Worm (Caenorhabditis elegans): ENCODE measurements around the gene F47B8.4.

The F47B8.4 gene

DNA sequence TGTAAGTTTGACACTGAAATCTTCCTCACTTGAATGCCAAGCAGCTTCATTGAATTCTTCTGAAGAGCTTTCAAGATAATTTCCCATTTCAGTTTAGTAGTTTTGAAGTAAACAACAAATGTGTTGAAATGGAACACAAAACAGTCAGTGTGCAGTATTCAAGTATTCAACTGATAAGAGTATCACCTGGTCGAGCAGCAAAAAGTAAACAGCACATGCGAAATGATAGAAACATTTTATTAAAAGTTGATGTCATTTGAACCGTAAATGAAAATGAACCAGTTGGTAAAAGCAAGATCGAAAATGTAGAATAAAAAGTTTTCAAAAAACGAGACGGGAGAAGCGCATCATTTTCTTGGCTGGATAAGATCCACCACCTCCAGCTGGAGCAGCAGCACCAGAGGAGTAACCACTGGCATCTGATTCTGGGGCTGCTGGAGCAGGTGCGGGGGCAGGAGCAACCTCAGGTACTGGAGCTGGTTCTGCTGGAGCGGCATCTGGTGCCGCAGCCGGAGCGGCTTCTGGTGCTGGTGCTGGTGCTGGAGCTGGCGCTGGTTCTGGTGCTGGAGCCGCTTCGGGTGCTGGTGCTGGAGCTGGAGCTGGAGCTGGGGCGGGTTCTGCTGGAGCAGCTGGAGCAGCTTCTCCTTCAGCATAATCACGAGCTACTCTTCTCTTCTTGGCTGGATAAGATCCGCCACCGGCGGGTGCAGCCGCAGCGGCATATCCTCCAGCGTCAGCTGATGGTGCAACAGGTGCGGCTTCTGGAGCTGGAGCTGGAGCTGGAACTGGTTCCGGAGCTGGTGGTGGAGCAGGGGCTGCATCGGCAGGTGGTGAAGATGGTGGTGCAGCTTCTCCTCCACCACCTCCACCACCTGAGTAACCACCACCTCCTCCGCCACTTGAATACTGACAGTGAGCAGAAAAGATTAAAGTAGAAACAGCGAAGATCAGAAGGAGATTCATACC is at the start of gene F47B8.4, which contains the start of gene F47B8.18:
TSS of gene F47B8.4 (minus strand) at position 172 of the 966 bp plus-strand sequence.
TSS of gene F47B8.18 (minus strand) at position 963 of the 966 bp plus-strand sequence.
- TF ChIP-seq T22C8.4 (GFP tag; IDR thresholded peaks at IDR 0.05) (no peak), tab-1 (GFP tag; IDR thresholded peaks at IDR 0.05) (no peak), klf-2 (GFP tag; conservative IDR thresholded peaks at IDR 0.05) (no peak), cog-1 (tag; optimal IDR thresholded peaks at IDR 0.05) (no peak), ztf-29 (GFP tag; IDR thresholded peaks at IDR 0.05) (no peak), ztf-23 (GFP tag; IDR thresholded peaks at IDR 0.05) (no peak), ref-1 (GFP tag; conservative IDR thresholded peaks at IDR 0.05) (no peak), flt-1 (GFP tag; IDR thresholded peaks at IDR 0.05) (no peak), med-1 (GFP tag; optimal IDR thresholded peaks at IDR 0.05; ENCODE audit: insufficient read depth) (no peak)

- TF ChIP-seq ztf-29 (GFP tag; IDR thresholded peaks at IDR 0.05) (no peak), ztf-23 (GFP tag; IDR thresholded peaks at IDR 0.05) (no peak), cog-1 (tag; optimal IDR thresholded peaks at IDR 0.05) (no peak), tab-1 (GFP tag; IDR thresholded peaks at IDR 0.05) (no peak), klf-2 (GFP tag; conservative IDR thresholded peaks at IDR 0.05) (no peak), T22C8.4 (GFP tag; IDR thresholded peaks at IDR 0.05) (no peak), med-1 (GFP tag; optimal IDR thresholded peaks at IDR 0.05; ENCODE audit: insufficient read depth) (no peak), flt-1 (GFP tag; IDR thresholded peaks at IDR 0.05) (no peak), ref-1 (GFP tag; conservative IDR thresholded peaks at IDR 0.05) (no peak)
Observed at ce11 chrV:14372774-14373173, 48.3 kb upstream of the F47B8.4 start, which contains the start of gene unc-39. Gene unc-39 (plus strand): TSS chrV:14373074.

ce11 chrV:14369412-14369811 is 44.9 kb upstream of the F47B8.4 start:
- TF ChIP-seq ztf-29 (GFP tag; IDR thresholded peaks at IDR 0.05) (no peak), cog-1 (tag; optimal IDR thresholded peaks at IDR 0.05) (no peak), med-1 (GFP tag; optimal IDR thresholded peaks at IDR 0.05; ENCODE audit: insufficient read depth) (no peak), T22C8.4 (GFP tag; IDR thresholded peaks at IDR 0.05) (no peak), ref-1 (GFP tag; conservative IDR thresholded peaks at IDR 0.05) (no peak), klf-2 (GFP tag; conservative IDR thresholded peaks at IDR 0.05) (no peak), flt-1 (GFP tag; IDR thresholded peaks at IDR 0.05) (no peak), ztf-23 (GFP tag; IDR thresholded peaks at IDR 0.05) (no peak), tab-1 (GFP tag; IDR thresholded peaks at IDR 0.05) (no peak)

ce11 chrV:14368272-14369052 is 44.0 kb upstream of the F47B8.4 start:
- no peak for TF ChIP-seq tab-1 (GFP tag; IDR thresholded peaks at IDR 0.05)
- TF ChIP-seq ztf-29 (GFP tag; IDR thresholded peaks at IDR 0.05) = no peak
- no peak for TF ChIP-seq flt-1 (GFP tag; IDR thresholded peaks at IDR 0.05)
- no peak for TF ChIP-seq ref-1 (GFP tag; conservative IDR thresholded peaks at IDR 0.05)
- no peak for TF ChIP-seq klf-2 (GFP tag; conservative IDR thresholded peaks at IDR 0.05)
- TF ChIP-seq cog-1 (tag; optimal IDR thresholded peaks at IDR 0.05) = no peak
- no peak for TF ChIP-seq med-1 (GFP tag; optimal IDR thresholded peaks at IDR 0.05; ENCODE audit: insufficient read depth)
- TF ChIP-seq T22C8.4 (GFP tag; IDR thresholded peaks at IDR 0.05) = no peak
- no peak for TF ChIP-seq ztf-23 (GFP tag; IDR thresholded peaks at IDR 0.05)

ce11 chrV:14366487-14366962 is 42.1 kb upstream of the F47B8.4 start:
- TF ChIP-seq T22C8.4 (GFP tag; IDR thresholded peaks at IDR 0.05) (no peak), ztf-23 (GFP tag; IDR thresholded peaks at IDR 0.05) (no peak), ref-1 (GFP tag; conservative IDR thresholded peaks at IDR 0.05) (no peak), ztf-29 (GFP tag; IDR thresholded peaks at IDR 0.05) (no peak), med-1 (GFP tag; optimal IDR thresholded peaks at IDR 0.05; ENCODE audit: insufficient read depth) (no peak), flt-1 (GFP tag; IDR thresholded peaks at IDR 0.05) (no peak), tab-1 (GFP tag; IDR thresholded peaks at IDR 0.05) (no peak), cog-1 (tag; optimal IDR thresholded peaks at IDR 0.05) (no peak), klf-2 (GFP tag; conservative IDR thresholded peaks at IDR 0.05) (no peak)

DNA sequence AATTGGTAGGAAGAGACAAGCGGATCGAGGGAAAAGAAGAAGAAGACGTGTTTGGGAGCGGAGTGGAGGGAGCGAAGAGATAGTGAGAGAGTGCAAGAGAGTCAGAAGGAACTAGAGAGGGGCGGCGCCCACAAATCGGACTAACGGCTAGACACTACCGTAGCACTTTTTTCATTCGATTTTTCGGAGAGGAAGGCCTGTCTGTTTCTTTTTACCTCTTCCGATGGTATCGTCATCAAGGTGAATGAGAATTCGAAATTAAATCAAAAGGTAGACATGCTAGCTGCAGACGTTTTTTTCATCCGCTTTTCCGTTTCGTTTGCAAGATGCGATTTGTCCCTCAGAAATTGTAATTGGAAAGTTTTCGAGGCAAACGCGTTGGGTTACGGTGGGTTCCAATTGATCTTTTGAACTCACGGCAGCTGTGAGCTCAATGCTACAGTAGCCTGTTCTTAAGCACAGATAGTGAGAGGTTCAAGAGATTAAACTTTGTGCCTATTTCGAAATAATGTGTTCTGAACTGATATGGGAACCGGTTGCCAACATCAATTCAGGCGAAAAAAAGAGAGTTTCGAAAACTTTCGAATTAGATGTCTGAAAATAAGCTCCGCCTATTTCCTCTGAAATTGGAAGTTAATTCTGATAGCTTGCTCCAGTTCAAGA is 40.2 kb upstream of the F47B8.4 start:
- TF ChIP-seq T22C8.4 (GFP tag; IDR thresholded peaks at IDR 0.05) (no peak), ztf-29 (GFP tag; IDR thresholded peaks at IDR 0.05) (no peak), med-1 (GFP tag; optimal IDR thresholded peaks at IDR 0.05; ENCODE audit: insufficient read depth) (no peak), klf-2 (GFP tag; conservative IDR thresholded peaks at IDR 0.05) (no peak), tab-1 (GFP tag; IDR thresholded peaks at IDR 0.05) (no peak), flt-1 (GFP tag; IDR thresholded peaks at IDR 0.05) (no peak), ztf-23 (GFP tag; IDR thresholded peaks at IDR 0.05) (no peak), cog-1 (tag; optimal IDR thresholded peaks at IDR 0.05) (no peak), ref-1 (GFP tag; conservative IDR thresholded peaks at IDR 0.05) (no peak)

- TF ChIP-seq T22C8.4 (GFP tag; IDR thresholded peaks at IDR 0.05) (no peak), cog-1 (tag; optimal IDR thresholded peaks at IDR 0.05) (no peak), tab-1 (GFP tag; IDR thresholded peaks at IDR 0.05) (no peak), flt-1 (GFP tag; IDR thresholded peaks at IDR 0.05) (no peak), klf-2 (GFP tag; conservative IDR thresholded peaks at IDR 0.05) (no peak), med-1 (GFP tag; optimal IDR thresholded peaks at IDR 0.05; ENCODE audit: insufficient read depth) (no peak), ref-1 (GFP tag; conservative IDR thresholded peaks at IDR 0.05) (no peak), ztf-29 (GFP tag; IDR thresholded peaks at IDR 0.05) (no peak), ztf-23 (GFP tag; IDR thresholded peaks at IDR 0.05) (no peak)
Observed at ce11 chrV:14361973-14362372, 37.5 kb upstream of the F47B8.4 start.

- TF ChIP-seq cog-1 (tag; optimal IDR thresholded peaks at IDR 0.05) = no peak
- no peak for TF ChIP-seq ztf-23 (GFP tag; IDR thresholded peaks at IDR 0.05)
- no peak for TF ChIP-seq med-1 (GFP tag; optimal IDR thresholded peaks at IDR 0.05; ENCODE audit: insufficient read depth)
- no peak for TF ChIP-seq ref-1 (GFP tag; conservative IDR thresholded peaks at IDR 0.05)
- no peak for TF ChIP-seq flt-1 (GFP tag; IDR thresholded peaks at IDR 0.05)
- TF ChIP-seq ztf-29 (GFP tag; IDR thresholded peaks at IDR 0.05) = no peak
- no peak for TF ChIP-seq T22C8.4 (GFP tag; IDR thresholded peaks at IDR 0.05)
- no peak for TF ChIP-seq klf-2 (GFP tag; conservative IDR thresholded peaks at IDR 0.05)
- TF ChIP-seq tab-1 (GFP tag; IDR thresholded peaks at IDR 0.05) = no peak
Observed at ce11 chrV:14358577-14358976, 34.1 kb upstream of the F47B8.4 start, which contains the start of gene Y49A3A.4. Gene Y49A3A.4 (minus strand): TSS chrV:14358890.

All from whole organism, midembryonic.